Worm (Caenorhabditis elegans) whole organism, young adult: ENCODE measurements around the gene T13F2.6.

Experiments used
- B0035.1 ChIP-seq: sonication (generic microtip); optimal IDR thresholded peaks from 2 replicates; lab custom pipeline; 2016; ENCODE audit warnings: missing genetic modification characterization, mild to moderate bottlenecking, missing compliant biosample characterization, missing genotype, missing genetic modification reagents
- D2030.7 ChIP-seq: fragments of 200-800 bp; sonication (Bioruptor generic); IDR thresholded peaks from 2 replicates; pipeline ENCODE4 v1.3.6; 2022; ENCODE audit warnings: missing genetic modification reagents, missing genetic modification characterization, missing compliant biosample characterization
- F10E7.11 ChIP-seq: sonication (generic microtip); optimal IDR thresholded peaks from 2 replicates; lab custom pipeline; 2017; ENCODE audit warnings: mild to moderate bottlenecking, missing genetic modification characterization, moderate library complexity, missing compliant biosample characterization
- F23B12.7 ChIP-seq: sonication (generic microtip); optimal IDR thresholded peaks from 2 replicates; lab custom pipeline; 2017; ENCODE audit warnings: missing genetic modification characterization, mild to moderate bottlenecking, missing compliant biosample characterization, antibody characterized with exemption, moderate library complexity; ENCODE audit not compliant: insufficient read depth
- F37B4.10 ChIP-seq: fragments of 200-800 bp; sonication (Bioruptor generic); IDR thresholded peaks from 2 replicates; pipeline ENCODE4 v1.3.6; 2022; ENCODE audit warnings: missing genetic modification characterization, missing compliant biosample characterization
- F57C9.4 ChIP-seq: sonication (generic microtip); optimal IDR thresholded peaks from 2 replicates; lab custom pipeline; 2017; ENCODE audit warnings: mild to moderate bottlenecking, missing genetic modification characterization, missing compliant biosample characterization
- K11D2.4 ChIP-seq: fragments of 200-800 bp; sonication (Bioruptor generic); IDR thresholded peaks from 2 replicates; pipeline ENCODE4 v1.3.6; 2022; ENCODE audit warnings: missing genetic modification reagents, missing genetic modification characterization, missing compliant biosample characterization
- K12H6.12 ChIP-seq: fragments of 200-800 bp; sonication (Bioruptor generic); optimal IDR thresholded peaks from 2 replicates; lab custom pipeline; 2018; ENCODE audit warnings: mild to moderate bottlenecking, missing genetic modification characterization, missing compliant biosample characterization
- Y53F4B.3 ChIP-seq: fragments of 200-800 bp; sonication (Bioruptor generic); IDR thresholded peaks from 2 replicates; pipeline ENCODE4 v1.3.6; 2022; ENCODE audit warnings: missing genetic modification reagents, missing genetic modification characterization, missing compliant biosample characterization
- Y95B8A.8 ChIP-seq: fragments of 200-800 bp; sonication (Bioruptor generic); IDR thresholded peaks from 2 replicates; pipeline ENCODE4 v1.3.6; 2022; ENCODE audit warnings: missing genetic modification reagents, missing genetic modification characterization, missing compliant biosample characterization
- ZK185.1 ChIP-seq: sonication (generic microtip); optimal IDR thresholded peaks from 2 replicates; lab custom pipeline; 2016; ENCODE audit warnings: mild to moderate bottlenecking, missing genetic modification characterization, missing compliant biosample characterization; ENCODE audit not compliant: poor library complexity, severe bottlenecking
- akir-1 ChIP-seq: fragments of 200-800 bp; sonication (Bioruptor generic); optimal IDR thresholded peaks from 2 replicates; lab custom pipeline; 2018; ENCODE audit warnings: mild to moderate bottlenecking, missing genetic modification characterization, moderate library complexity, missing compliant biosample characterization
- atf-7 ChIP-seq: sonication (generic microtip); optimal IDR thresholded peaks from 2 replicates; lab custom pipeline; 2017; ENCODE audit warnings: mild to moderate bottlenecking, missing genetic modification characterization, missing compliant biosample characterization
- attf-5 ChIP-seq: fragments of 200-800 bp; sonication (Bioruptor generic); optimal IDR thresholded peaks from 2 replicates; lab custom pipeline; 2018; ENCODE audit warnings: mild to moderate bottlenecking, missing genetic modification characterization, missing compliant biosample characterization
- ccch-3 ChIP-seq: fragments of 200-800 bp; sonication (Bioruptor generic); optimal IDR thresholded peaks from 2 replicates; lab custom pipeline; 2018; ENCODE audit warnings: mild to moderate bottlenecking, missing genetic modification characterization, missing compliant biosample characterization
- ceh-79 ChIP-seq: sonication (generic microtip); optimal IDR thresholded peaks from 2 replicates; lab custom pipeline; 2017; ENCODE audit warnings: mild to moderate bottlenecking, missing genetic modification characterization, missing compliant biosample characterization
- ceh-91 ChIP-seq: fragments of 200-800 bp; sonication (Bioruptor generic); IDR thresholded peaks from 2 replicates; pipeline ENCODE4 v1.3.6; 2022; ENCODE audit warnings: missing genetic modification reagents, missing genetic modification characterization, missing compliant biosample characterization
- chd-7 ChIP-seq: sonication (generic microtip); optimal IDR thresholded peaks from 2 replicates; lab custom pipeline; 2016; ENCODE audit warnings: mild to moderate bottlenecking, missing genetic modification characterization, moderate library complexity, missing compliant biosample characterization
- efl-1 ChIP-seq: fragments of 150-350 bp; optimal IDR thresholded peaks from 2 replicates; lab custom pipeline; 2014; ENCODE audit warnings: missing biosample characterization, missing genetic modification reagents, missing genetic modification characterization
- egl-18 ChIP-seq: fragments of 200-800 bp; sonication (Bioruptor generic); IDR thresholded peaks from 2 replicates; pipeline ENCODE4 v1.3.6; 2022; ENCODE audit warnings: missing genetic modification reagents, missing genetic modification characterization, missing compliant biosample characterization
- egrh-3 ChIP-seq: fragments of 200-800 bp; sonication (Bioruptor generic); IDR thresholded peaks from 2 replicates; pipeline ENCODE4 v1.3.6; 2022; ENCODE audit warnings: missing genetic modification reagents, missing genetic modification characterization, missing compliant biosample characterization
- fkh-3 ChIP-seq: sonication (generic microtip); optimal IDR thresholded peaks from 2 replicates; lab custom pipeline; 2016; ENCODE audit warnings: mild to moderate bottlenecking, missing genetic modification characterization, missing compliant biosample characterization
- hlh-26 ChIP-seq: fragments of 200-800 bp; sonication (Bioruptor generic); conservative IDR thresholded peaks from 2 replicates; pipeline ENCODE4 v1.3.6; 2022; ENCODE audit warnings: missing genetic modification reagents, missing genetic modification characterization, missing compliant biosample characterization
- hmg-20 ChIP-seq: fragments of 200-800 bp; sonication (Bioruptor generic); IDR thresholded peaks from 2 replicates; pipeline ENCODE4 v1.3.6; 2022; ENCODE audit warnings: missing genetic modification reagents, missing genetic modification characterization, missing compliant biosample characterization
- let-526 ChIP-seq: fragments of 200-800 bp; sonication (Bioruptor generic); IDR thresholded peaks from 2 replicates; pipeline ENCODE4 v1.3.6; 2022; ENCODE audit warnings: missing genetic modification reagents, missing genetic modification characterization, missing compliant biosample characterization
- lin-26 ChIP-seq: fragments of 200-800 bp; sonication (Bioruptor generic); IDR thresholded peaks from 2 replicates; pipeline ENCODE4 v1.3.6; 2022; ENCODE audit warnings: missing genetic modification reagents, missing genetic modification characterization, missing compliant biosample characterization
- lin-54 ChIP-seq: fragments of 200-800 bp; sonication (Bioruptor generic); optimal IDR thresholded peaks from 2 replicates; lab custom pipeline; 2018; ENCODE audit warnings: mild to moderate bottlenecking, missing genetic modification characterization, missing compliant biosample characterization
- lir-1 ChIP-seq: fragments of 200-800 bp; sonication (Bioruptor generic); conservative IDR thresholded peaks from 2 replicates; pipeline ENCODE4 v1.3.6; 2022; ENCODE audit warnings: missing genetic modification reagents, missing genetic modification characterization, missing compliant biosample characterization
- madf-3 ChIP-seq: fragments of 200-800 bp; sonication (Bioruptor generic); IDR thresholded peaks from 2 replicates; pipeline ENCODE4 v1.3.6; 2022; ENCODE audit warnings: missing genetic modification reagents, missing genetic modification characterization, missing compliant biosample characterization
- madf-8 ChIP-seq: fragments of 200-800 bp; sonication (Bioruptor generic); conservative IDR thresholded peaks from 2 replicates; pipeline ENCODE4 v1.3.6; 2022; ENCODE audit warnings: missing genetic modification reagents, missing genetic modification characterization, missing compliant biosample characterization
- mel-28 ChIP-seq: sonication (generic microtip); optimal IDR thresholded peaks from 2 replicates; lab custom pipeline; 2016; ENCODE audit warnings: borderline replicate concordance, mild to moderate bottlenecking, missing genetic modification characterization, missing compliant biosample characterization
- mxl-1 ChIP-seq: sonication (generic microtip); optimal IDR thresholded peaks from 2 replicates; lab custom pipeline; 2016; ENCODE audit warnings: missing genetic modification characterization, missing compliant biosample characterization
- pha-4 ChIP-seq: fragments of 150-350 bp; sonication (generic microtip); optimal IDR thresholded peaks from 2 replicates; lab custom pipeline; 2014; ENCODE audit warnings: missing biosample characterization, missing genetic modification reagents, missing genetic modification characterization
- rcor-1 ChIP-seq: fragments of 200-800 bp; sonication (Bioruptor generic); IDR thresholded peaks from 2 replicates; pipeline ENCODE4 v1.3.6; 2022; ENCODE audit warnings: missing genetic modification reagents, missing genetic modification characterization, missing compliant biosample characterization
- rec-8 ChIP-seq, 2 experiments: sonication (generic microtip); optimal IDR thresholded peaks; 2 replicates each; lab custom pipeline; 2016; ENCODE audit warnings: mild to moderate bottlenecking in 2 of 2, missing genetic modification characterization in 2 of 2, missing genetic modification reagents in 2 of 2, missing genotype in 2 of 2, missing biosample characterization in 1 of 2, missing compliant biosample characterization in 1 of 2, moderate library complexity in 1 of 2
- sea-2 ChIP-seq: fragments of 200-800 bp; sonication (Bioruptor generic); IDR thresholded peaks from 2 replicates; pipeline ENCODE4 v1.3.6; 2022; ENCODE audit warnings: missing genetic modification characterization, missing compliant biosample characterization
- snpc-1.1 ChIP-seq: sonication (generic microtip); optimal IDR thresholded peaks from 2 replicates; lab custom pipeline; 2017; ENCODE audit warnings: missing genetic modification characterization, mild to moderate bottlenecking, missing compliant biosample characterization, antibody characterized with exemption, moderate library complexity, missing genotype, missing genetic modification reagents; ENCODE audit not compliant: insufficient read depth
- snpc-1.3 ChIP-seq: sonication (generic microtip); optimal IDR thresholded peaks from 2 replicates; lab custom pipeline; 2017; ENCODE audit warnings: missing genetic modification characterization, mild to moderate bottlenecking, missing compliant biosample characterization, antibody characterized with exemption, moderate library complexity, missing genotype, missing genetic modification reagents; ENCODE audit not compliant: insufficient read depth
- snpc-4 ChIP-seq, 5 experiments: fragments of 150-350 bp in 1 of 5; sonication (generic microtip) in 4 of 5; optimal IDR thresholded peaks; 2 replicates each; lab custom pipeline; 2014 to 2018; ENCODE audit warnings: missing genetic modification characterization in 5 of 5, missing biosample characterization in 3 of 5, antibody characterized with exemption in 2 of 5, mild to moderate bottlenecking in 2 of 5, missing compliant biosample characterization in 2 of 5, missing genotype in 2 of 5, moderate library complexity in 2 of 5, missing genetic modification reagents in 1 of 5
- xnd-1 ChIP-seq: sonication (generic microtip); optimal IDR thresholded peaks from 2 replicates; lab custom pipeline; 2016; ENCODE audit warnings: missing genotype, missing genetic modification reagents, missing genetic modification characterization, missing compliant biosample characterization
- zfh-2 ChIP-seq: fragments of 200-800 bp; sonication (Bioruptor generic); conservative IDR thresholded peaks from 2 replicates; pipeline ENCODE4 v1.3.6; 2022; ENCODE audit warnings: missing genetic modification reagents, missing genetic modification characterization, missing compliant biosample characterization
- ztf-22 ChIP-seq: fragments of 200-800 bp; sonication (Bioruptor generic); optimal IDR thresholded peaks from 2 replicates; lab custom pipeline; 2018; ENCODE audit warnings: mild to moderate bottlenecking, missing genetic modification characterization, moderate library complexity, missing compliant biosample characterization

Gene T13F2.6

DNA sequence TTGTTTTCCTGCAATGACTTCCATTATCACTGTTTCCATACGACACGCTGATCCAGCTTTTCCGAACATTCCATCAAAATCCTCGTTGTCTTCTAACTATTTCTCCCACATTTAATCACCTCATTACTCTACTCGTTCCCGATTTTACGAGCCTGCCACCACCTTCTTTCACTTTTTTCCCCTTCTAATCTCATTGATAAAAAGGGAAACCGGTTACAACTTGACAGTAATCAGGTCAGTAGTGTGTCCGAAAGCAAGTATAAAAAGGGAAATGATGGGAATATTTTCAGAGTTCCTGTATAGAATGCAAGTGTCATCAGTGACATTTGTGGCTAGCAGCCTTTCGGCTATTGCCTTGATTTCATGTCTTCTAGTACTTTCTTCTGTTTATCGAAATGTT lies 43.5 kb downstream of the T13F2.6 start, which contains the start of gene col-123:
TSS of gene col-123 (plus strand) at position 301 of the 400 bp plus-strand sequence.
- TF ChIP-seq lin-54 = no peak
- TF ChIP-seq rcor-1 (GFP tag; lab: Robert Waterston, UW) = no peak
- TF ChIP-seq madf-8 = no peak
- TF ChIP-seq hmg-20 (GFP tag; lab: Robert Waterston, UW) = no peak
- no peak for TF ChIP-seq D2030.7
- no peak for TF ChIP-seq rec-8 (tag; optimal IDR thresholded peaks at IDR 0.05; lab: Kevin White, UChicago)
- TF ChIP-seq akir-1 (GFP tag; lab: Kevin White, UChicago) = no peak
- no peak for TF ChIP-seq snpc-1.3 (tag; lab: Kevin White, UChicago)
- TF ChIP-seq F37B4.10 (GFP tag; lab: Robert Waterston, UW) = no peak

DNA sequence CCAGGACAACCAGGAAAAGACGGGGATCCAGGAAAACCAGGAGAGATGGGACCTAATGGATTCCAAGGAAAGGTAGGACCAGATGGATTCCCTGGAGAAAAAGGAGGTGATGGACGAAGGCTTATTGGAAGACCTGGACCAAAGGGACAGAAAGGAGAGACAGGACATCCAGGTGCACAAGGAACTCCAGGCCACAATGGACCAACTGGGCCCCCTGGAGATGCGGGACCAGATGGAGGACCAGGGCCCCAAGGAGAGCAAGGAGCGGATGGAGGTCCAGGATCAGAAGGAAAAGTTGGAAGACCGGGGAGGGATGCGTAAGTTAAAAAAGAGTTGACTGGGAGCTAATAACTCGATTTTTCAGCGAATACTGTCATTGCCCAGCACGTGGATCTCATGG lies 44.5 kb downstream of the T13F2.6 start:
- TF ChIP-seq lin-26 (GFP tag; lab: Robert Waterston, UW) (no peak), mxl-1 (tag; lab: Kevin White, UChicago) (no peak), egl-18 (GFP tag; lab: Robert Waterston, UW) (no peak), efl-1 (GFP tag; lab: Kevin White, UChicago) (no peak), ceh-91 (GFP tag; lab: Robert Waterston, UW) (no peak), ceh-79 (tag; lab: Kevin White, UChicago) (no peak), hlh-26 (GFP tag; lab: Robert Waterston, UW) (no peak), madf-8 (0 out of 2 replicates have a peak, but pooled peaks have one; percentile 16), Y95B8A.8 (GFP tag; lab: Robert Waterston, UW) (no peak), F10E7.11 (tag; lab: Kevin White, UChicago) (no peak), xnd-1 (tag; lab: Kevin White, UChicago) (no peak), zfh-2 (GFP tag; lab: Robert Waterston, UW) (peak; percentile 65), F57C9.4 (tag; lab: Kevin White, UChicago) (no peak), madf-3 (GFP tag; lab: Robert Waterston, UW) (no peak), lir-1 (GFP tag; lab: Robert Waterston, UW) (no peak), pha-4 (no peak), K12H6.12 (tag; lab: Kevin White, UChicago) (no peak), F37B4.10 (GFP tag; lab: Robert Waterston, UW) (0 out of 2 replicates have a peak, but pooled peaks have one; percentile 51), fkh-3 (tag; lab: Kevin White, UChicago) (no peak), K11D2.4 (GFP tag; lab: Robert Waterston, UW) (no peak), ztf-22 (GFP tag; lab: Kevin White, UChicago) (no peak), B0035.1 (tag; lab: Kevin White, UChicago) (no peak), let-526 (GFP tag; lab: Robert Waterston, UW) (no peak)

ce11 chrIV:9824480-9824879 lies 46.4 kb downstream of the T13F2.6 start, which contains the start of gene catp-6:
Gene catp-6 (minus strand): TSS chrIV:9824580.
- TF ChIP-seq efl-1 (GFP tag; lab: Kevin White, UChicago) (no peak), F23B12.7 (tag; lab: Kevin White, UChicago) (no peak), atf-7 (tag; lab: Kevin White, UChicago) (no peak), Y53F4B.3 (GFP tag; lab: Robert Waterston, UW) (no peak), mel-28 (no peak), F57C9.4 (tag; lab: Kevin White, UChicago) (no peak), snpc-1.1 (tag; lab: Kevin White, UChicago) (no peak), zfh-2 (GFP tag; lab: Robert Waterston, UW) (no peak), sea-2 (GFP tag; lab: Robert Waterston, UW) (no peak), snpc-4 (GFP tag; optimal IDR thresholded peaks at IDR 0.05; lab: Kevin White, UChicago) (no peak), snpc-4 (tag; optimal IDR thresholded peaks at IDR 0.05; lab: Kevin White, UChicago) (no peak), egrh-3 (GFP tag; lab: Robert Waterston, UW) (no peak), attf-5 (no peak), K12H6.12 (tag; lab: Kevin White, UChicago) (no peak), B0035.1 (tag; lab: Kevin White, UChicago) (no peak), ccch-3 (GFP tag; lab: Kevin White, UChicago) (no peak), ZK185.1 (no peak), akir-1 (GFP tag; lab: Kevin White, UChicago) (no peak), chd-7 (tag; lab: Kevin White, UChicago) (no peak)
